Fruit fly (Drosophila melanogaster): ENCODE data around the gene CG34452.

- TF ChIP-seq Sox14 (GFP tag; optimal IDR thresholded peaks at IDR 0.05) (no peak), CG6854 (GFP tag; optimal IDR thresholded peaks at IDR 0.05) (no peak), CG6808 (GFP tag; optimal IDR thresholded peaks at IDR 0.05) (no peak), CG32006 (GFP tag; optimal IDR thresholded peaks at IDR 0.05) (no peak), Sox102F (GFP tag; optimal IDR thresholded peaks at IDR 0.05) (no peak), achi (GFP tag; optimal IDR thresholded peaks at IDR 0.05) (no peak), CG8119 (GFP tag; IDR thresholded peaks at IDR 0.05) (no peak), CG3919 (GFP tag; optimal IDR thresholded peaks at IDR 0.05) (no peak)
Measured at dm6 chr3L:15684017-15684416, 3.7 kb downstream of the CG34452 start.
